Fruit fly (Drosophila melanogaster) whole organism, embryonic: ENCODE data around the gene CG10053.

Experiments
- ATbp ChIP-seq: fragments of 200-800 bp; sonication (Bioruptor generic); optimal IDR thresholded peaks from 2 replicates; lab custom pipeline; 2017; ENCODE audit warnings: missing biosample characterization, mild to moderate bottlenecking, missing genetic modification characterization, missing genetic modification reagents
- Antp ChIP-seq: fragments of 200-800 bp; sonication (Bioruptor generic); optimal IDR thresholded peaks from 3 replicates; lab custom pipeline; 2016; ENCODE audit warnings: missing biosample characterization, missing genetic modification characterization
- B-H1 ChIP-seq: fragments of 200-800 bp; sonication (Bioruptor generic); IDR thresholded peaks from 3 replicates; pipeline ENCODE4 v1.3.6; 2022; ENCODE audit warnings: missing biosample characterization, missing genetic modification characterization
- Bteb2 ChIP-seq: fragments of 200-800 bp; sonication (Bioruptor generic); optimal IDR thresholded peaks from 2 replicates; lab custom pipeline; 2016; ENCODE audit warnings: missing biosample characterization, missing genetic modification characterization
- CG11696 ChIP-seq: fragments of 200-800 bp; sonication (Bioruptor generic); IDR thresholded peaks from 2 replicates; pipeline ENCODE4 v1.3.6; 2022; ENCODE audit warnings: missing biosample characterization, missing genetic modification characterization
- CG12104 ChIP-seq: fragments of 200-800 bp; sonication (Bioruptor generic); optimal IDR thresholded peaks from 3 replicates; lab custom pipeline; 2016; ENCODE audit warnings: missing biosample characterization, missing genetic modification characterization
- CG12155 ChIP-seq: fragments of 200-800 bp; sonication (Bioruptor generic); optimal IDR thresholded peaks from 3 replicates; lab custom pipeline; 2016; ENCODE audit warnings: missing biosample characterization, missing genetic modification characterization
- CG1832 ChIP-seq: fragments of 200-800 bp; sonication (Bioruptor generic); optimal IDR thresholded peaks from 2 replicates; lab custom pipeline; 2017; ENCODE audit warnings: missing biosample characterization, mild to moderate bottlenecking, missing genetic modification characterization, inconsistent platforms
- CG2116 ChIP-seq: fragments of 200-800 bp; sonication (Bioruptor generic); optimal IDR thresholded peaks from 3 replicates; lab custom pipeline; 2018; ENCODE audit warnings: missing biosample characterization, mild to moderate bottlenecking, missing genetic modification characterization
- CG31224 ChIP-seq: fragments of 200-800 bp; sonication (Bioruptor generic); IDR thresholded peaks from 2 replicates; pipeline ENCODE4 v1.3.6; 2022; ENCODE audit warnings: missing biosample characterization, missing genetic modification characterization
- CG31365 ChIP-seq: fragments of 200-800 bp; sonication (Bioruptor generic); optimal IDR thresholded peaks from 2 replicates; lab custom pipeline; 2018; ENCODE audit warnings: missing biosample characterization, mild to moderate bottlenecking, missing genetic modification characterization
- CG32532 ChIP-seq: fragments of 200-800 bp; sonication (Bioruptor generic); IDR thresholded peaks from 2 replicates; pipeline ENCODE4 v1.3.6; 2022; ENCODE audit warnings: missing biosample characterization, missing genetic modification characterization
- CG3281 ChIP-seq: fragments of 200-800 bp; sonication (Bioruptor generic); optimal IDR thresholded peaks from 3 replicates; lab custom pipeline; 2017; ENCODE audit warnings: missing biosample characterization, mild to moderate bottlenecking, missing genetic modification characterization
- CG43689 ChIP-seq: fragments of 200-800 bp; sonication (Bioruptor generic); IDR thresholded peaks from 2 replicates; pipeline ENCODE4 v1.3.6; 2022; ENCODE audit warnings: missing biosample characterization, missing genetic modification characterization
- CG4854 ChIP-seq: fragments of 200-800 bp; sonication (Bioruptor generic); optimal IDR thresholded peaks from 2 replicates; lab custom pipeline; 2016; ENCODE audit warnings: missing biosample characterization, missing genetic modification characterization, inconsistent platforms
- CG7556 ChIP-seq: fragments of 200-800 bp; sonication (Bioruptor generic); optimal IDR thresholded peaks from 2 replicates; lab custom pipeline; 2017; ENCODE audit warnings: missing biosample characterization, mild to moderate bottlenecking, missing genetic modification characterization
- CG7839 ChIP-seq: fragments of 200-800 bp; sonication (Bioruptor generic); optimal IDR thresholded peaks from 3 replicates; lab custom pipeline; 2018; ENCODE audit warnings: missing biosample characterization, mild to moderate bottlenecking, missing genetic modification characterization, moderate library complexity
- CG8089 ChIP-seq: fragments of 200-800 bp; sonication (Bioruptor generic); optimal IDR thresholded peaks from 3 replicates; lab custom pipeline; 2016; ENCODE audit warnings: missing biosample characterization, missing genetic modification characterization
- CG8388 ChIP-seq: fragments of 200-800 bp; sonication (Bioruptor generic); optimal IDR thresholded peaks from 2 replicates; lab custom pipeline; 2019; ENCODE audit warnings: missing biosample characterization, mild to moderate bottlenecking, missing genetic modification characterization, moderate library complexity
- CG9797 ChIP-seq: fragments of 200-800 bp; sonication (Bioruptor generic); optimal IDR thresholded peaks from 3 replicates; lab custom pipeline; 2018; ENCODE audit warnings: missing biosample characterization, mild to moderate bottlenecking, missing genetic modification characterization
- Dad ChIP-seq: fragments of 200-800 bp; sonication (Bioruptor generic); optimal IDR thresholded peaks from 3 replicates; lab custom pipeline; 2016; ENCODE audit warnings: missing biosample characterization, missing genetic modification characterization
- Fer2 ChIP-seq: fragments of 200-800 bp; sonication (Bioruptor generic); optimal IDR thresholded peaks from 2 replicates; lab custom pipeline; 2018; ENCODE audit warnings: missing biosample characterization, mild to moderate bottlenecking, missing genetic modification characterization, moderate library complexity
- HLHmδ ChIP-seq: fragments of 200-800 bp; sonication (Bioruptor generic); optimal IDR thresholded peaks from 2 replicates; lab custom pipeline; 2018; ENCODE audit warnings: missing biosample characterization, mild to moderate bottlenecking, missing genetic modification characterization, moderate library complexity
- Hand ChIP-seq: fragments of 200-800 bp; sonication (Bioruptor generic); optimal IDR thresholded peaks from 2 replicates; lab custom pipeline; 2017; ENCODE audit warnings: mild to moderate bottlenecking, missing biosample characterization, missing genetic modification reagents, missing genetic modification characterization
- Hey ChIP-seq: fragments of 200-800 bp; sonication (Bioruptor generic); optimal IDR thresholded peaks from 3 replicates; lab custom pipeline; 2018; ENCODE audit warnings: missing biosample characterization, mild to moderate bottlenecking, missing genetic modification characterization
- Jarid2 ChIP-seq: fragments of 200-800 bp; sonication (Bioruptor generic); optimal IDR thresholded peaks from 3 replicates; lab custom pipeline; 2017; ENCODE audit warnings: mild to moderate bottlenecking, missing biosample characterization, missing genetic modification reagents, missing genetic modification characterization
- Lpt ChIP-seq: fragments of >200 bp; optimal IDR thresholded peaks from 2 replicates; lab custom pipeline; 2018; ENCODE audit warnings: missing biosample characterization, missing genetic modification characterization
- Mad ChIP-seq: fragments of 200-800 bp; sonication (Bioruptor generic); optimal IDR thresholded peaks from 2 replicates; lab custom pipeline; 2016; ENCODE audit warnings: missing biosample characterization, missing genetic modification characterization
- NC2α ChIP-seq: fragments of 200-800 bp; sonication (Bioruptor generic); optimal IDR thresholded peaks from 2 replicates; lab custom pipeline; 2016; ENCODE audit warnings: missing biosample characterization, missing genetic modification characterization
- Sry-δ ChIP-seq: fragments of 200-800 bp; sonication (Bioruptor generic); optimal IDR thresholded peaks from 2 replicates; lab custom pipeline; 2016; ENCODE audit warnings: missing biosample characterization, missing genetic modification characterization
- TFAM ChIP-seq: fragments of 200-800 bp; sonication (Bioruptor generic); optimal IDR thresholded peaks from 2 replicates; lab custom pipeline; 2017; ENCODE audit warnings: missing biosample characterization, missing genetic modification characterization, inconsistent platforms
- ase ChIP-seq: fragments of 200-800 bp; sonication (Bioruptor generic); IDR thresholded peaks from 3 replicates; pipeline ENCODE4 v1.3.6; 2022; ENCODE audit warnings: missing biosample characterization, missing genetic modification characterization
- bigmax ChIP-seq: fragments of 200-800 bp; sonication (Bioruptor generic); optimal IDR thresholded peaks from 2 replicates; lab custom pipeline; 2018; ENCODE audit warnings: missing biosample characterization, mild to moderate bottlenecking, missing genetic modification characterization
- cad ChIP-seq: fragments of >200 bp; optimal IDR thresholded peaks from 2 replicates; lab custom pipeline; 2017; ENCODE audit warnings: missing biosample characterization, missing genetic modification characterization
- corto ChIP-seq: fragments of 200-800 bp; sonication (Bioruptor generic); optimal IDR thresholded peaks from 2 replicates; lab custom pipeline; 2016; ENCODE audit warnings: missing biosample characterization, mild to moderate bottlenecking, missing genetic modification characterization, moderate library complexity
- en ChIP-seq: fragments of 200-800 bp; sonication (Bioruptor generic); optimal IDR thresholded peaks from 2 replicates; lab custom pipeline; 2016; ENCODE audit warnings: missing biosample characterization, missing genetic modification characterization
- eyg ChIP-seq: fragments of 200-800 bp; sonication (Bioruptor generic); optimal IDR thresholded peaks from 3 replicates; lab custom pipeline; 2016; ENCODE audit warnings: missing biosample characterization, missing genetic modification characterization
- fd3F ChIP-seq: fragments of 200-800 bp; sonication (Bioruptor generic); optimal IDR thresholded peaks from 2 replicates; lab custom pipeline; 2018; ENCODE audit warnings: missing biosample characterization, mild to moderate bottlenecking, missing genetic modification characterization, moderate library complexity
- ftz-f1 ChIP-seq: fragments of 200-800 bp; sonication (Bioruptor generic); optimal IDR thresholded peaks from 2 replicates; lab custom pipeline; 2016; ENCODE audit warnings: missing biosample characterization, missing genetic modification characterization
- hkb ChIP-seq, 2 experiments: fragments of 200-800 bp in 1 of 2; fragments of >200 bp in 1 of 2; sonication (Bioruptor generic) in 1 of 2; IDR thresholded peaks in 1 of 2; optimal IDR thresholded peaks in 1 of 2; 2 replicates each; pipeline versions ENCODE4 v1.3.6 to Lab custom; 2017 to 2022; ENCODE audit warnings: missing biosample characterization in 1 of 2, missing genetic modification characterization in 1 of 2
- ind ChIP-seq: fragments of 200-800 bp; sonication (Bioruptor generic); optimal IDR thresholded peaks from 3 replicates; lab custom pipeline; 2016; ENCODE audit warnings: missing biosample characterization, missing genetic modification characterization
- ken ChIP-seq: fragments of 200-800 bp; sonication (Bioruptor generic); IDR thresholded peaks from 3 replicates; pipeline ENCODE4 v1.3.6; 2022; ENCODE audit warnings: missing biosample characterization, missing genetic modification characterization
- lmd ChIP-seq: fragments of 200-800 bp; sonication (Bioruptor generic); IDR thresholded peaks from 2 replicates; pipeline ENCODE4 v1.3.6; 2022; ENCODE audit warnings: missing biosample characterization, missing genetic modification characterization
- org-1 ChIP-seq: fragments of 200-800 bp; sonication (Bioruptor generic); optimal IDR thresholded peaks from 2 replicates; lab custom pipeline; 2017; ENCODE audit warnings: missing biosample characterization, missing genetic modification characterization
- pb ChIP-seq: fragments of 200-800 bp; sonication (Bioruptor generic); optimal IDR thresholded peaks from 3 replicates; lab custom pipeline; 2016; ENCODE audit warnings: missing biosample characterization, missing genetic modification characterization
- pho ChIP-seq: fragments of 200-800 bp; sonication (Bioruptor generic); optimal IDR thresholded peaks from 2 replicates; lab custom pipeline; 2016; ENCODE audit warnings: missing biosample characterization, missing genetic modification characterization
- pita ChIP-seq: fragments of 200-800 bp; sonication (Bioruptor generic); optimal IDR thresholded peaks from 2 replicates; lab custom pipeline; 2017; ENCODE audit warnings: missing biosample characterization, mild to moderate bottlenecking, missing genetic modification characterization
- row ChIP-seq: fragments of 200-800 bp; sonication (Bioruptor generic); IDR thresholded peaks from 3 replicates; pipeline ENCODE4 v1.3.6; 2022; ENCODE audit warnings: missing biosample characterization, missing genetic modification characterization
- sc ChIP-seq, 3 experiments: fragments of >200 bp in 2 of 3; fragments of 200-800 bp in 1 of 3; sonication (Bioruptor generic) in 1 of 3; optimal IDR thresholded peaks; 2 replicates in 2 of 3; 3 replicates in 1 of 3; lab custom pipeline; 2017; ENCODE audit warnings: mild to moderate bottlenecking in 1 of 3, missing biosample characterization in 1 of 3, missing genetic modification characterization in 1 of 3, missing genetic modification reagents in 1 of 3
- stwl ChIP-seq: fragments of 200-800 bp; sonication (Bioruptor generic); optimal IDR thresholded peaks from 3 replicates; lab custom pipeline; 2018; ENCODE audit warnings: missing biosample characterization, mild to moderate bottlenecking, missing genetic modification characterization, moderate library complexity
- toy ChIP-seq: fragments of 200-800 bp; sonication (Bioruptor generic); IDR thresholded peaks from 2 replicates; pipeline ENCODE4 v1.3.6; 2022; ENCODE audit warnings: missing biosample characterization, missing genetic modification characterization

CG10053 gene

dm6 chr3R:7249460-7249859 is 2.6 kb downstream of the CG10053 start, which contains the start of the genes CG1227 and Dtwd2 (continued):
- TF ChIP-seq fd3F (GFP tag; lab: Kevin White, UChicago) (peak; percentile 93), toy (GFP tag; lab: Robert Waterston, UW) (peak; percentile 74), TFAM (no peak), CG12155 (GFP tag; lab: Kevin White, UChicago) (no peak), pho (GFP tag; lab: Kevin White, UChicago) (peak; percentile 71), CG12104 (GFP tag; lab: Kevin White, UChicago) (peak; percentile 83), Mad (GFP tag; lab: Kevin White, UChicago) (peak; percentile 33), CG1832 (no peak), CG31365 (tag; lab: Kevin White, UChicago) (peak; percentile 31), CG7839 (tag; lab: Kevin White, UChicago) (peak; percentile 95), bigmax (GFP tag; lab: Kevin White, UChicago) (no peak), Antp (GFP tag; lab: Kevin White, UChicago) (no peak), CG32532 (GFP tag; lab: Robert Waterston, UW) (peak; percentile 95), Bteb2 (GFP tag; lab: Kevin White, UChicago) (peak; percentile 86), CG31224 (GFP tag; lab: Robert Waterston, UW) (peak; percentile 72), CG7556 (no peak), Sry-δ (no peak), lmd (peak; percentile 89), row (GFP tag; lab: Robert Waterston, UW) (peak; percentile 96), cad (GFP tag; lab: Kevin White, UChicago) (no peak), pb (peak; percentile 30), Hand (GFP tag; lab: Kevin White, UChicago) (peak; percentile 87), Jarid2 (GFP tag; lab: Kevin White, UChicago) (peak; percentile 41), CG8388 (GFP tag; lab: Kevin White, UChicago) (peak; percentile 94), ind (GFP tag; lab: Kevin White, UChicago) (peak; percentile 74), org-1 (GFP tag; lab: Kevin White, UChicago) (peak; percentile 72), CG11696 (GFP tag; lab: Robert Waterston, UW) (peak; percentile 79), CG9797 (peak; percentile 19), stwl (tag; lab: Kevin White, UChicago) (peak; percentile 60), CG3281 (GFP tag; lab: Kevin White, UChicago) (peak; percentile 100), Fer2 (peak; percentile 91), Lpt (GFP tag; lab: Kevin White, UChicago) (no peak), sc (optimal IDR thresholded peaks at IDR 0.05; lab: Kevin White, UChicago) (no peak), sc (GFP tag; optimal IDR thresholded peaks at IDR 0.05; lab: Kevin White, UChicago) (peak; percentile 57), Hey (tag; lab: Kevin White, UChicago) (peak; percentile 56), CG8089 (peak; percentile 7), HLHmδ (GFP tag; lab: Kevin White, UChicago) (no peak), ftz-f1 (peak; percentile 27), CG2116 (GFP tag; lab: Kevin White, UChicago) (peak; percentile 69), CG43689 (GFP tag; lab: Robert Waterston, UW) (peak; percentile 82), pita (GFP tag; lab: Kevin White, UChicago) (no peak), B-H1 (GFP tag; lab: Robert Waterston, UW) (peak; percentile 76; the same call in 2 of the 3 replicates), Dad (GFP tag; lab: Kevin White, UChicago) (peak; percentile 32), CG4854 (GFP tag; lab: Kevin White, UChicago) (no peak), en (no peak), hkb (optimal IDR thresholded peaks at IDR 0.05; lab: Kevin White, UChicago) (no peak), hkb (GFP tag; IDR thresholded peaks at IDR 0.05; lab: Robert Waterston, UW) (peak; percentile 91), ATbp (peak; percentile 83), NC2α (GFP tag; lab: Kevin White, UChicago) (no peak), ken (GFP tag; lab: Robert Waterston, UW) (peak; percentile 78; the same call in 1 of the 3 replicates), ase (GFP tag; lab: Robert Waterston, UW) (peak; percentile 86), corto (GFP tag; lab: Kevin White, UChicago) (peak; percentile 83), eyg (GFP tag; lab: Kevin White, UChicago) (peak; percentile 66)
